Fruit fly (Drosophila melanogaster) whole organism, prepupa: ENCODE measurements around the gene CG14007.
A peak's percentile ranks its signal among the peaks of the same experiment; 100 is the strongest.

ENCODE experiments used
- Blimp-1 ChIP-seq: fragments of 200-800 bp; sonication (Bioruptor generic); optimal IDR thresholded peaks from 3 replicates; lab custom pipeline; 2017; ENCODE audit warnings: missing biosample characterization, missing genetic modification characterization, mild to moderate bottlenecking, moderate library complexity, missing genetic modification reagents
- CG10631 ChIP-seq: fragments of 200-800 bp; sonication (Bioruptor generic); optimal IDR thresholded peaks from 2 replicates; lab custom pipeline; 2016; ENCODE audit warnings: missing biosample characterization, missing genetic modification characterization
- CG10669 ChIP-seq: fragments of 200-800 bp; sonication (Bioruptor generic); optimal IDR thresholded peaks from 3 replicates; lab custom pipeline; 2018; ENCODE audit warnings: missing biosample characterization, mild to moderate bottlenecking, missing genetic modification characterization, moderate library complexity
- CG11294 ChIP-seq: fragments of 200-800 bp; sonication (Bioruptor generic); IDR thresholded peaks from 2 replicates; pipeline ENCODE4 v1.3.6; 2022; ENCODE audit warnings: missing biosample characterization, missing genetic modification characterization
- CG11762 ChIP-seq: fragments of 200-800 bp; sonication (Bioruptor generic); optimal IDR thresholded peaks from 3 replicates; lab custom pipeline; 2016; ENCODE audit warnings: missing biosample characterization, missing genetic modification characterization; ENCODE audit not compliant: insufficient read depth
- CG11902 ChIP-seq: fragments of 200-800 bp; sonication (Bioruptor generic); optimal IDR thresholded peaks from 3 replicates; lab custom pipeline; 2016; ENCODE audit warnings: missing biosample characterization, missing genetic modification characterization
- CG15336 ChIP-seq: fragments of 200-800 bp; sonication (Bioruptor generic); IDR thresholded peaks from 2 replicates; pipeline ENCODE4 v1.3.6; 2022; ENCODE audit warnings: missing biosample characterization, missing genetic modification characterization
- CG1621 ChIP-seq: fragments of 200-800 bp; sonication (Bioruptor generic); optimal IDR thresholded peaks from 3 replicates; lab custom pipeline; 2018; ENCODE audit warnings: missing biosample characterization, mild to moderate bottlenecking, missing genetic modification characterization
- CG16779 ChIP-seq: fragments of 200-800 bp; sonication (Bioruptor generic); optimal IDR thresholded peaks from 3 replicates; lab custom pipeline; 2017; ENCODE audit warnings: missing biosample characterization, mild to moderate bottlenecking, missing genetic modification characterization
- CG3032 ChIP-seq: fragments of 200-800 bp; optimal IDR thresholded peaks from 2 replicates; lab custom pipeline; 2019; ENCODE audit warnings: missing biosample characterization, mild to moderate bottlenecking, missing genetic modification characterization, moderate library complexity
- CG31627 ChIP-seq: fragments of 200-800 bp; sonication (Bioruptor generic); optimal IDR thresholded peaks from 3 replicates; lab custom pipeline; 2016; ENCODE audit warnings: missing biosample characterization, missing genetic modification characterization
- CG34406 ChIP-seq: fragments of 200-800 bp; sonication (Bioruptor generic); optimal IDR thresholded peaks from 3 replicates; lab custom pipeline; 2016; ENCODE audit warnings: missing biosample characterization, missing genetic modification characterization
- CG4318 ChIP-seq: fragments of 200-800 bp; sonication (Bioruptor generic); optimal IDR thresholded peaks from 3 replicates; lab custom pipeline; 2017; ENCODE audit warnings: missing biosample characterization, mild to moderate bottlenecking, missing genetic modification characterization
- CG6163 ChIP-seq: fragments of 200-800 bp; sonication (Bioruptor generic); IDR thresholded peaks from 3 replicates; pipeline ENCODE4 v1.3.6; 2022; ENCODE audit warnings: missing biosample characterization, missing genetic modification characterization
- CG6276 ChIP-seq: fragments of 200-800 bp; sonication (Bioruptor generic); optimal IDR thresholded peaks from 2 replicates; lab custom pipeline; 2017; ENCODE audit warnings: missing biosample characterization, mild to moderate bottlenecking, missing genetic modification characterization
- CG6854 ChIP-seq: fragments of 200-800 bp; sonication (Bioruptor generic); optimal IDR thresholded peaks from 2 replicates; lab custom pipeline; 2017; ENCODE audit warnings: missing biosample characterization, mild to moderate bottlenecking, missing genetic modification characterization
- CG7368 ChIP-seq: fragments of 200-800 bp; sonication (Bioruptor generic); optimal IDR thresholded peaks from 3 replicates; lab custom pipeline; 2016; ENCODE audit warnings: missing biosample characterization, missing genetic modification characterization
- CG8119 ChIP-seq: fragments of 200-800 bp; sonication (Bioruptor generic); IDR thresholded peaks from 3 replicates; pipeline ENCODE4 v1.3.6; 2022; ENCODE audit warnings: missing biosample characterization, missing genetic modification characterization
- CG8319 ChIP-seq: fragments of 200-800 bp; sonication (Bioruptor generic); optimal IDR thresholded peaks from 3 replicates; lab custom pipeline; 2016; ENCODE audit warnings: missing biosample characterization, missing genetic modification characterization
- CG8632 ChIP-seq: fragments of 200-800 bp; sonication (Bioruptor generic); optimal IDR thresholded peaks from 3 replicates; lab custom pipeline; 2016; ENCODE audit warnings: missing biosample characterization, missing genetic modification characterization
- CG9139 ChIP-seq: fragments of 200-800 bp; sonication (Bioruptor generic); optimal IDR thresholded peaks from 3 replicates; lab custom pipeline; 2017; ENCODE audit warnings: missing biosample characterization, mild to moderate bottlenecking, missing genetic modification characterization
- Eip75B ChIP-seq: fragments of 200-800 bp; sonication (Bioruptor generic); optimal IDR thresholded peaks from 3 replicates; lab custom pipeline; 2016; ENCODE audit warnings: missing biosample characterization, missing genetic modification characterization
- Eip78C ChIP-seq: fragments of 200-800 bp; sonication (Bioruptor generic); peaks from one replicate; lab custom pipeline; 2016; ENCODE audit warnings: missing biosample characterization, missing genetic modification characterization
- Ets21C ChIP-seq: fragments of 200-800 bp; sonication (Bioruptor generic); optimal IDR thresholded peaks from 3 replicates; lab custom pipeline; 2016; ENCODE audit warnings: missing biosample characterization, missing genetic modification characterization
- Gug ChIP-seq: fragments of 200-800 bp; sonication (Bioruptor generic); IDR thresholded peaks from 2 replicates; pipeline ENCODE4 v1.3.6; 2022; ENCODE audit warnings: missing biosample characterization, missing genetic modification characterization
- Hr38 ChIP-seq: sonication (Bioruptor generic); optimal IDR thresholded peaks from 2 replicates; lab custom pipeline; 2016; ENCODE audit warnings: missing biosample characterization, missing genetic modification characterization
- Hr4 ChIP-seq: fragments of 200-800 bp; sonication (Bioruptor generic); optimal IDR thresholded peaks from 3 replicates; lab custom pipeline; 2016; ENCODE audit warnings: missing biosample characterization, missing genetic modification characterization
- Lpt ChIP-seq: fragments of 200-800 bp; sonication (Bioruptor generic); optimal IDR thresholded peaks from 3 replicates; lab custom pipeline; 2016; ENCODE audit warnings: missing biosample characterization, missing genetic modification characterization
- Met ChIP-seq: fragments of 200-800 bp; sonication (Bioruptor generic); optimal IDR thresholded peaks from 3 replicates; lab custom pipeline; 2016; ENCODE audit warnings: missing biosample characterization, missing genetic modification characterization
- OdsH ChIP-seq: fragments of 200-800 bp; sonication (Bioruptor generic); optimal IDR thresholded peaks from 3 replicates; lab custom pipeline; 2016; ENCODE audit warnings: missing biosample characterization, missing genetic modification characterization
- Sox102F ChIP-seq: fragments of 200-800 bp; sonication (Bioruptor generic); optimal IDR thresholded peaks from 2 replicates; lab custom pipeline; 2016; ENCODE audit warnings: missing biosample characterization, mild to moderate bottlenecking, missing genetic modification characterization
- Sox14 ChIP-seq: fragments of 200-800 bp; sonication (Bioruptor generic); optimal IDR thresholded peaks from 3 replicates; lab custom pipeline; 2016; ENCODE audit warnings: missing biosample characterization, missing genetic modification characterization
- achi ChIP-seq: fragments of 200-800 bp; sonication (Bioruptor generic); optimal IDR thresholded peaks from 3 replicates; lab custom pipeline; 2016; ENCODE audit warnings: missing biosample characterization, missing genetic modification characterization
- acj6 ChIP-seq: fragments of 200-800 bp; sonication (Bioruptor generic); optimal IDR thresholded peaks from 3 replicates; lab custom pipeline; 2016; ENCODE audit warnings: missing biosample characterization, missing genetic modification characterization
- cyc ChIP-seq: fragments of 200-800 bp; sonication (Bioruptor generic); optimal IDR thresholded peaks from 3 replicates; lab custom pipeline; 2016; ENCODE audit warnings: missing biosample characterization, missing genetic modification characterization
- dac ChIP-seq: fragments of 200-800 bp; sonication (Bioruptor generic); optimal IDR thresholded peaks from 2 replicates; lab custom pipeline; 2017; ENCODE audit warnings: missing biosample characterization, mild to moderate bottlenecking, missing genetic modification characterization
- dsx ChIP-seq: fragments of 200-800 bp; optimal IDR thresholded peaks from 3 replicates; lab custom pipeline; 2019; ENCODE audit warnings: missing biosample characterization, mild to moderate bottlenecking, missing genetic modification characterization, moderate library complexity; ENCODE audit not compliant: poor library complexity, severe bottlenecking
- esn ChIP-seq: fragments of 200-800 bp; sonication (Bioruptor generic); optimal IDR thresholded peaks from 2 replicates; lab custom pipeline; 2016; ENCODE audit warnings: missing biosample characterization, mild to moderate bottlenecking, missing genetic modification characterization, moderate library complexity
- fd59A ChIP-seq: fragments of 200-800 bp; sonication (Bioruptor generic); optimal IDR thresholded peaks from 2 replicates; lab custom pipeline; 2017; ENCODE audit warnings: missing biosample characterization, mild to moderate bottlenecking, missing genetic modification characterization, missing genetic modification reagents
- fd85E ChIP-seq: fragments of 200-800 bp; sonication (Bioruptor generic); optimal IDR thresholded peaks from 3 replicates; lab custom pipeline; 2016; ENCODE audit warnings: missing biosample characterization, missing genetic modification characterization
- fkh ChIP-seq: fragments of 200-800 bp; sonication (Bioruptor generic); optimal IDR thresholded peaks from 3 replicates; lab custom pipeline; 2017; ENCODE audit warnings: missing biosample characterization, mild to moderate bottlenecking, missing genetic modification characterization, moderate library complexity
- ss ChIP-seq, 2 experiments: fragments of 200-800 bp; sonication (Bioruptor generic); optimal IDR thresholded peaks; 2 replicates in 1 of 2; 3 replicates in 1 of 2; lab custom pipeline; 2017 to 2018; ENCODE audit warnings: mild to moderate bottlenecking in 2 of 2, missing biosample characterization in 2 of 2, missing genetic modification characterization in 2 of 2, moderate library complexity in 1 of 2
- svp ChIP-seq: fragments of 200-800 bp; sonication (Bioruptor generic); peaks from one replicate; lab custom pipeline; 2016; ENCODE audit warnings: missing biosample characterization, missing genetic modification characterization
- topi ChIP-seq: fragments of 200-800 bp; sonication (Bioruptor generic); optimal IDR thresholded peaks from 3 replicates; lab custom pipeline; 2016; ENCODE audit warnings: missing biosample characterization, missing genetic modification characterization

Gene CG14007

dm6 chr2L:5743537-5744148 lies 27.2 kb upstream of the CG14007 start (continued):
- TF ChIP-seq esn (GFP tag; lab: Kevin White, UChicago) = peak; percentile 49
- TF ChIP-seq CG34406 (GFP tag; lab: Kevin White, UChicago) = peak; percentile 54
- TF ChIP-seq Sox14 (GFP tag; lab: Kevin White, UChicago) = peak; percentile 3
- no peak for TF ChIP-seq Gug
- peak; percentile 52 for TF ChIP-seq CG15336 (GFP tag; lab: Robert Waterston, UW)
- peak; percentile 8 for TF ChIP-seq CG11902 (GFP tag; lab: Kevin White, UChicago)
- no peak for TF ChIP-seq Ets21C (GFP tag; lab: Kevin White, UChicago)
- TF ChIP-seq Blimp-1 (GFP tag; lab: Kevin White, UChicago) = no peak

dm6 chr2L:5742437-5742836 lies 26.0 kb upstream of the CG14007 start:
- no peak for TF ChIP-seq fd85E (GFP tag; lab: Kevin White, UChicago)
- no peak for TF ChIP-seq CG6276 (GFP tag; lab: Kevin White, UChicago)
- TF ChIP-seq fkh = no peak
- TF ChIP-seq achi (GFP tag; lab: Kevin White, UChicago) = no peak
- no peak for TF ChIP-seq CG10631 (GFP tag; lab: Kevin White, UChicago)
- no peak for TF ChIP-seq cyc (GFP tag; lab: Kevin White, UChicago)
- TF ChIP-seq dsx (GFP tag; lab: Kevin White, UChicago) = no peak
- TF ChIP-seq CG6163 (GFP tag; lab: Robert Waterston, UW) = no peak
- TF ChIP-seq ss (GFP tag; optimal IDR thresholded peaks at IDR 0.05; lab: Kevin White, UChicago) = no peak

dm6 chr2L:5741144-5741543 lies 24.7 kb upstream of the CG14007 start, which contains the start of gene CG11147:
Gene CG11147 (minus strand): TSS chr2L:5741244.
- TF ChIP-seq CG4318 (GFP tag; lab: Kevin White, UChicago) = no peak
- no peak for TF ChIP-seq fd59A (GFP tag; lab: Kevin White, UChicago)
- TF ChIP-seq fd85E (GFP tag; lab: Kevin White, UChicago) = no peak
- TF ChIP-seq Sox14 (GFP tag; lab: Kevin White, UChicago) = no peak
- no peak for TF ChIP-seq Ets21C (GFP tag; lab: Kevin White, UChicago)
- TF ChIP-seq CG31627 = no peak
- TF ChIP-seq topi (GFP tag; lab: Kevin White, UChicago) = no peak
- no peak for TF ChIP-seq acj6
- TF ChIP-seq Sox102F (GFP tag; lab: Kevin White, UChicago) = no peak
- TF ChIP-seq CG11902 (GFP tag; lab: Kevin White, UChicago) = no peak
- TF ChIP-seq CG10631 (GFP tag; lab: Kevin White, UChicago) = no peak
- no peak for TF ChIP-seq CG6276 (GFP tag; lab: Kevin White, UChicago)
- TF ChIP-seq CG11294 = no peak
- no peak for TF ChIP-seq CG8632 (GFP tag; lab: Kevin White, UChicago)
- no peak for TF ChIP-seq Hr4
- TF ChIP-seq CG16779 = no peak
- TF ChIP-seq CG8319 (GFP tag; lab: Kevin White, UChicago) = no peak
- no peak for TF ChIP-seq Lpt (GFP tag; lab: Kevin White, UChicago)
- no peak for TF ChIP-seq Hr38 (GFP tag; lab: Kevin White, UChicago)
- TF ChIP-seq CG34406 (GFP tag; lab: Kevin White, UChicago) = no peak

- TF ChIP-seq Lpt (GFP tag; lab: Kevin White, UChicago) (no peak), Hr38 (GFP tag; lab: Kevin White, UChicago) (no peak), CG10669 (GFP tag; lab: Kevin White, UChicago) (no peak), CG15336 (GFP tag; lab: Robert Waterston, UW) (peak; percentile 49; the same call in 1 of the 2 replicates), esn (GFP tag; lab: Kevin White, UChicago) (no peak), Sox102F (GFP tag; lab: Kevin White, UChicago) (no peak), CG6854 (GFP tag; lab: Kevin White, UChicago) (peak; percentile 6), svp (GFP tag; lab: Kevin White, UChicago) (no peak), Sox14 (GFP tag; lab: Kevin White, UChicago) (no peak), fd59A (GFP tag; lab: Kevin White, UChicago) (no peak), CG11762 (no peak), CG3032 (tag; lab: Kevin White, UChicago) (no peak), Eip78C (GFP tag; lab: Kevin White, UChicago) (peak; percentile 42), CG9139 (GFP tag; lab: Kevin White, UChicago) (peak; percentile 25), Blimp-1 (GFP tag; lab: Kevin White, UChicago) (no peak), CG8119 (GFP tag; lab: Robert Waterston, UW) (peak; percentile 38; the same call in 2 of the 3 replicates), OdsH (GFP tag; lab: Kevin White, UChicago) (no peak), dac (no peak), Met (GFP tag; lab: Kevin White, UChicago) (no peak), Eip75B (GFP tag; lab: Kevin White, UChicago) (no peak), CG7368 (GFP tag; lab: Kevin White, UChicago) (no peak), Hr4 (no peak), CG1621 (tag; lab: Kevin White, UChicago) (no peak), CG16779 (no peak)
These were observed 24.3 kb upstream of the CG14007 start for dm6 chr2L:5740740-5741139.
